Fruit fly (Drosophila melanogaster) whole organism, embryonic: Measurements from ENCODE around the gene CG4537.

ENCODE experiments used
- Antp ChIP-seq: fragments of 200-800 bp; sonication (Bioruptor generic); optimal IDR thresholded peaks from 3 replicates; lab custom pipeline; 2016; ENCODE audit warnings: missing biosample characterization, missing genetic modification characterization
- CG10147 ChIP-seq: fragments of 200-800 bp; sonication (Bioruptor generic); optimal IDR thresholded peaks from 2 replicates; lab custom pipeline; 2019; ENCODE audit warnings: missing biosample characterization, mild to moderate bottlenecking, missing genetic modification characterization, moderate library complexity
- CG10543 ChIP-seq: fragments of 200-800 bp; sonication (Bioruptor generic); optimal IDR thresholded peaks from 3 replicates; lab custom pipeline; 2017; ENCODE audit warnings: missing biosample characterization, mild to moderate bottlenecking, missing genetic modification characterization, moderate library complexity
- CG13123 ChIP-seq: fragments of 200-800 bp; sonication (Bioruptor generic); optimal IDR thresholded peaks from 2 replicates; lab custom pipeline; 2016; ENCODE audit warnings: missing biosample characterization, missing genetic modification characterization
- CG13894 ChIP-seq: fragments of 200-800 bp; sonication (Bioruptor generic); optimal IDR thresholded peaks from 3 replicates; lab custom pipeline; 2018; ENCODE audit warnings: missing biosample characterization, mild to moderate bottlenecking, missing genetic modification characterization, moderate library complexity
- CG14667 ChIP-seq: fragments of 200-800 bp; sonication (Bioruptor generic); IDR thresholded peaks from 2 replicates; pipeline ENCODE4 v1.3.6; 2022; ENCODE audit warnings: missing biosample characterization, missing genetic modification characterization
- CG15601 ChIP-seq: fragments of 200-800 bp; sonication (Bioruptor generic); optimal IDR thresholded peaks from 3 replicates; lab custom pipeline; 2019; ENCODE audit warnings: missing biosample characterization, mild to moderate bottlenecking, missing genetic modification characterization, moderate library complexity
- CG1602 ChIP-seq: fragments of 200-800 bp; sonication (Bioruptor generic); optimal IDR thresholded peaks from 3 replicates; lab custom pipeline; 2016; ENCODE audit warnings: missing biosample characterization, missing genetic modification characterization
- CG17328 ChIP-seq: fragments of 200-800 bp; sonication (Bioruptor generic); IDR thresholded peaks from 2 replicates; pipeline ENCODE4 v1.3.6; 2022; ENCODE audit warnings: missing biosample characterization, missing genetic modification characterization
- CG1832 ChIP-seq: fragments of 200-800 bp; sonication (Bioruptor generic); optimal IDR thresholded peaks from 2 replicates; lab custom pipeline; 2017; ENCODE audit warnings: missing biosample characterization, mild to moderate bottlenecking, missing genetic modification characterization, inconsistent platforms
- CG18619 ChIP-seq: fragments of 200-800 bp; sonication (Bioruptor generic); optimal IDR thresholded peaks from 3 replicates; lab custom pipeline; 2017; ENCODE audit warnings: missing biosample characterization, mild to moderate bottlenecking, missing genetic modification characterization
- CG18764 ChIP-seq: fragments of 200-800 bp; sonication (Bioruptor generic); optimal IDR thresholded peaks from 3 replicates; lab custom pipeline; 2016; ENCODE audit warnings: missing biosample characterization, missing genetic modification characterization
- CG4360 ChIP-seq: fragments of 200-800 bp; sonication (Bioruptor generic); IDR thresholded peaks from 2 replicates; pipeline ENCODE4 v1.3.6; 2022; ENCODE audit warnings: missing biosample characterization, missing genetic modification characterization
- CG4617 ChIP-seq: fragments of 200-800 bp; sonication (Bioruptor generic); optimal IDR thresholded peaks from 3 replicates; lab custom pipeline; 2016; ENCODE audit warnings: missing biosample characterization, missing genetic modification characterization, borderline replicate concordance
- CG5245 ChIP-seq: fragments of 200-800 bp; sonication (Bioruptor generic); optimal IDR thresholded peaks from 3 replicates; lab custom pipeline; 2016; ENCODE audit warnings: missing biosample characterization, missing genetic modification characterization
- CG6254 ChIP-seq: fragments of 200-800 bp; sonication (Bioruptor generic); optimal IDR thresholded peaks from 3 replicates; lab custom pipeline; 2017; ENCODE audit warnings: mild to moderate bottlenecking, missing biosample characterization, missing genetic modification reagents, missing genetic modification characterization
- CG6813 ChIP-seq: fragments of 200-800 bp; sonication (Bioruptor generic); optimal IDR thresholded peaks from 2 replicates; lab custom pipeline; 2017; ENCODE audit warnings: missing biosample characterization, missing genetic modification characterization, mild to moderate bottlenecking, moderate library complexity, missing genetic modification reagents
- CG8924 ChIP-seq: fragments of 200-800 bp; optimal IDR thresholded peaks from 3 replicates; lab custom pipeline; 2019; ENCODE audit warnings: missing biosample characterization, mild to moderate bottlenecking, missing genetic modification characterization, moderate library complexity
- CG8944 ChIP-seq: fragments of 200-800 bp; sonication (Bioruptor generic); optimal IDR thresholded peaks from 3 replicates; lab custom pipeline; 2016; ENCODE audit warnings: missing biosample characterization, missing genetic modification characterization
- CG9817 ChIP-seq: fragments of 200-800 bp; sonication (Bioruptor generic); optimal IDR thresholded peaks from 2 replicates; lab custom pipeline; 2018; ENCODE audit warnings: missing biosample characterization, mild to moderate bottlenecking, missing genetic modification characterization, moderate library complexity
- CG9932 ChIP-seq: fragments of 200-800 bp; sonication (Bioruptor generic); IDR thresholded peaks from 2 replicates; pipeline ENCODE4 v1.3.6; 2022; ENCODE audit warnings: missing biosample characterization, missing genetic modification characterization
- Dref ChIP-seq: fragments of 200-800 bp; sonication (Bioruptor generic); IDR thresholded peaks from 2 replicates; pipeline ENCODE4 v1.3.6; 2022; ENCODE audit warnings: missing biosample characterization, missing genetic modification characterization
- Fer1 ChIP-seq: fragments of 200-800 bp; sonication (Bioruptor generic); optimal IDR thresholded peaks from 2 replicates; lab custom pipeline; 2017; ENCODE audit warnings: missing biosample characterization, mild to moderate bottlenecking, missing genetic modification characterization
- HHEX ChIP-seq: fragments of 200-800 bp; sonication (Bioruptor generic); optimal IDR thresholded peaks from 3 replicates; lab custom pipeline; 2017; ENCODE audit warnings: missing biosample characterization, mild to moderate bottlenecking, missing genetic modification characterization, missing genetic modification reagents
- Meics ChIP-seq: fragments of 200-800 bp; sonication (Bioruptor generic); optimal IDR thresholded peaks from 2 replicates; lab custom pipeline; 2017; ENCODE audit warnings: missing biosample characterization, mild to moderate bottlenecking, missing genetic modification characterization
- NC2β ChIP-seq: fragments of 200-800 bp; sonication (Bioruptor generic); optimal IDR thresholded peaks from 2 replicates; lab custom pipeline; 2016; ENCODE audit warnings: missing biosample characterization, missing genetic modification characterization
- Nf-YC ChIP-seq: fragments of 200-800 bp; optimal IDR thresholded peaks from 3 replicates; lab custom pipeline; 2019; ENCODE audit warnings: missing biosample characterization, mild to moderate bottlenecking, missing genetic modification characterization, moderate library complexity
- Poxn ChIP-seq: fragments of 200-800 bp; sonication (Bioruptor generic); IDR thresholded peaks from 2 replicates; pipeline ENCODE4 v1.3.6; 2022; ENCODE audit warnings: missing biosample characterization, missing genetic modification characterization
- Rfx ChIP-seq: fragments of 200-800 bp; sonication (Bioruptor generic); IDR thresholded peaks from 2 replicates; pipeline ENCODE4 v1.3.6; 2022; ENCODE audit warnings: missing biosample characterization, missing genetic modification characterization
- Sry-β ChIP-seq: fragments of 200-800 bp; sonication (Bioruptor generic); optimal IDR thresholded peaks from 2 replicates; lab custom pipeline; 2018; ENCODE audit warnings: missing biosample characterization, mild to moderate bottlenecking, missing genetic modification characterization, moderate library complexity
- ara ChIP-seq: fragments of 200-800 bp; sonication (Bioruptor generic); IDR thresholded peaks from 2 replicates; pipeline ENCODE4 v1.3.6; 2022; ENCODE audit warnings: missing biosample characterization, missing genetic modification characterization
- az2 ChIP-seq: fragments of 200-800 bp; sonication (Bioruptor generic); optimal IDR thresholded peaks from 3 replicates; lab custom pipeline; 2016; ENCODE audit warnings: missing biosample characterization, missing genetic modification characterization
- bab2 ChIP-seq: fragments of 200-800 bp; sonication (Bioruptor generic); optimal IDR thresholded peaks from 2 replicates; lab custom pipeline; 2016; ENCODE audit warnings: missing biosample characterization, missing genetic modification characterization
- bbx ChIP-seq: fragments of 200-800 bp; sonication (Bioruptor generic); IDR thresholded peaks from 2 replicates; pipeline ENCODE4 v1.3.6; 2022; ENCODE audit warnings: missing biosample characterization, missing genetic modification characterization; ENCODE audit not compliant: partially characterized antibody
- chinmo ChIP-seq: fragments of 200-800 bp; sonication (Bioruptor generic); IDR thresholded peaks from 4 replicates; pipeline ENCODE4 v1.3.6; 2022; ENCODE audit warnings: missing biosample characterization, missing genetic modification characterization; ENCODE audit not compliant: partially characterized antibody
- chn ChIP-seq: fragments of 200-800 bp; sonication (Bioruptor generic); optimal IDR thresholded peaks from 2 replicates; lab custom pipeline; 2016; ENCODE audit warnings: missing biosample characterization, missing genetic modification characterization
- da ChIP-seq: fragments of 200-800 bp; sonication (Bioruptor generic); optimal IDR thresholded peaks from 2 replicates; lab custom pipeline; 2016; ENCODE audit warnings: missing biosample characterization, missing genetic modification characterization
- emc ChIP-seq: fragments of 200-800 bp; sonication (Bioruptor generic); optimal IDR thresholded peaks from 2 replicates; lab custom pipeline; 2016; ENCODE audit warnings: missing biosample characterization, missing genetic modification characterization
- exex ChIP-seq: fragments of 200-800 bp; sonication (Bioruptor generic); optimal IDR thresholded peaks from 4 replicates; lab custom pipeline; 2018; ENCODE audit warnings: missing biosample characterization, mild to moderate bottlenecking, missing genetic modification characterization, moderate library complexity
- her ChIP-seq: fragments of 200-800 bp; sonication (Bioruptor generic); optimal IDR thresholded peaks from 2 replicates; lab custom pipeline; 2016; ENCODE audit warnings: missing biosample characterization, missing genetic modification characterization
- kni ChIP-seq: fragments of 200-800 bp; sonication (Bioruptor generic); optimal IDR thresholded peaks from 3 replicates; lab custom pipeline; 2017; ENCODE audit warnings: mild to moderate bottlenecking, missing biosample characterization, missing genetic modification reagents, missing genetic modification characterization
- maf-S ChIP-seq: fragments of 200-800 bp; sonication (Bioruptor generic); optimal IDR thresholded peaks from 2 replicates; lab custom pipeline; 2016; ENCODE audit warnings: missing biosample characterization, missing genetic modification characterization
- pan ChIP-seq, 4 experiments: fragments of >200 bp in 3 of 4; fragments of 200-800 bp in 1 of 4; sonication (Bioruptor generic) in 1 of 4; optimal IDR thresholded peaks in 3 of 4; IDR thresholded peaks in 1 of 4; 2 replicates each; pipeline versions ENCODE4 v1.3.6 to Lab custom; 2017 to 2022; ENCODE audit warnings: missing biosample characterization in 2 of 4, missing genetic modification characterization in 2 of 4, mixed read lengths in 1 of 4
- sna ChIP-seq: fragments of 200-800 bp; sonication (Bioruptor generic); IDR thresholded peaks from 2 replicates; pipeline ENCODE4 v1.3.6; 2022; ENCODE audit warnings: missing biosample characterization, missing genetic modification characterization; ENCODE audit not compliant: partially characterized antibody
- tgo ChIP-seq: fragments of 200-800 bp; sonication (Bioruptor generic); IDR thresholded peaks from 3 replicates; pipeline ENCODE4 v1.3.6; 2022; ENCODE audit warnings: missing biosample characterization, missing genetic modification characterization
- tio ChIP-seq: fragments of 200-800 bp; sonication (Bioruptor generic); optimal IDR thresholded peaks from 2 replicates; lab custom pipeline; 2017; ENCODE audit warnings: missing biosample characterization, missing genetic modification characterization, inconsistent platforms
- trem ChIP-seq: fragments of 200-800 bp; optimal IDR thresholded peaks from 3 replicates; lab custom pipeline; 2019; ENCODE audit warnings: missing biosample characterization, mild to moderate bottlenecking, missing genetic modification characterization, moderate library complexity
- twi ChIP-seq: fragments of 200-800 bp; optimal IDR thresholded peaks from 2 replicates; lab custom pipeline; 2019; ENCODE audit warnings: missing biosample characterization, mild to moderate bottlenecking, missing genetic modification characterization, moderate library complexity
- wek ChIP-seq: fragments of 200-800 bp; sonication (Bioruptor generic); optimal IDR thresholded peaks from 3 replicates; lab custom pipeline; 2018; ENCODE audit warnings: missing biosample characterization, mild to moderate bottlenecking, missing genetic modification characterization, moderate library complexity
- z ChIP-seq: fragments of 200-800 bp; sonication (Bioruptor generic); IDR thresholded peaks from 3 replicates; pipeline ENCODE4 v1.3.6; 2022; ENCODE audit warnings: missing biosample characterization, missing genetic modification characterization

The CG4537 gene

dm6 chr2L:9908468-9908967, 17.8 kb downstream of the CG4537 start, which contains the start of gene CG13124 (continued):
- TF ChIP-seq CG18619 (GFP tag; lab: Kevin White, UChicago) (no peak), CG14667 (GFP tag; lab: Robert Waterston, UW) (no peak), her (GFP tag; lab: Kevin White, UChicago) (peak; percentile 21), Meics (GFP tag; lab: Kevin White, UChicago) (peak; percentile 54), CG13123 (GFP tag; lab: Kevin White, UChicago) (no peak), sna (GFP tag; lab: Robert Waterston, UW) (no peak), CG1602 (GFP tag; lab: Kevin White, UChicago) (no peak), CG15601 (tag; lab: Kevin White, UChicago) (no peak), Rfx (GFP tag; lab: Robert Waterston, UW) (peak; percentile 74), Nf-YC (tag; lab: Kevin White, UChicago) (peak; percentile 10), CG9932 (GFP tag; lab: Robert Waterston, UW) (peak; percentile 53), trem (tag; lab: Kevin White, UChicago) (no peak), wek (GFP tag; lab: Kevin White, UChicago) (peak; percentile 21), Sry-β (no peak), da (GFP tag; lab: Kevin White, UChicago) (no peak), kni (GFP tag; lab: Kevin White, UChicago) (no peak), CG17328 (GFP tag; lab: Robert Waterston, UW) (peak; percentile 38; the same call in 1 of the 2 replicates), twi (tag; lab: Kevin White, UChicago) (no peak), tio (GFP tag; lab: Kevin White, UChicago) (no peak), NC2β (GFP tag; lab: Kevin White, UChicago) (peak; percentile 7), maf-S (GFP tag; lab: Kevin White, UChicago) (no peak), CG10147 (no peak), pan (optimal IDR thresholded peaks at IDR 0.05; lab: Kevin White, UChicago) (no peak), pan (GFP tag; optimal IDR thresholded peaks at IDR 0.05 in 1 of 2, IDR thresholded peaks at IDR 0.05 in 1 of 2) (peak in 1 of 2 experiments; percentile 21), tgo (GFP tag; lab: Robert Waterston, UW) (no peak), chn (GFP tag; lab: Kevin White, UChicago) (no peak), bbx (no peak), CG4617 (GFP tag; lab: Kevin White, UChicago) (no peak), CG13894 (tag; lab: Kevin White, UChicago) (peak; percentile 50), CG5245 (GFP tag; lab: Kevin White, UChicago) (no peak), HHEX (no peak), ara (GFP tag; lab: Robert Waterston, UW) (no peak), CG8944 (GFP tag; lab: Kevin White, UChicago) (no peak), az2 (GFP tag; lab: Kevin White, UChicago) (no peak), Dref (GFP tag; lab: Robert Waterston, UW) (no peak), CG18764 (no peak), chinmo (GFP tag; lab: Robert Waterston, UW) (peak; percentile 80; the same call in 1 of the 4 replicates), Poxn (no peak), bab2 (GFP tag; lab: Kevin White, UChicago) (no peak), CG9817 (tag; lab: Kevin White, UChicago) (no peak), exex (tag; lab: Kevin White, UChicago) (no peak), CG4360 (GFP tag; lab: Robert Waterston, UW) (no peak), z (GFP tag; lab: Robert Waterston, UW) (no peak), CG8924 (tag; lab: Kevin White, UChicago) (peak; percentile 17), Antp (GFP tag; lab: Kevin White, UChicago) (no peak), CG10543 (GFP tag; lab: Kevin White, UChicago) (peak; percentile 61), Fer1 (GFP tag; lab: Kevin White, UChicago) (peak; percentile 39), CG6813 (GFP tag; lab: Kevin White, UChicago) (no peak), CG6254 (GFP tag; lab: Kevin White, UChicago) (no peak), CG1832 (GFP tag; lab: Kevin White, UChicago) (no peak), emc (GFP tag; lab: Kevin White, UChicago) (no peak)
